Fruit fly (Drosophila melanogaster) whole organism, embryonic: ENCODE measurements around the gene G6P.

ENCODE experiments used
- Ada2b ChIP-seq: fragments of 200-800 bp; sonication (Bioruptor generic); IDR thresholded peaks from 2 replicates; pipeline ENCODE4 v1.3.6; 2022; ENCODE audit warnings: missing biosample characterization, missing genetic modification characterization
- Adf1 ChIP-seq: fragments of 200-800 bp; sonication (Bioruptor generic); IDR thresholded peaks from 2 replicates; pipeline ENCODE4 v1.3.6; 2022; ENCODE audit warnings: missing biosample characterization, missing genetic modification characterization
- C15 ChIP-seq: fragments of 200-800 bp; sonication (Bioruptor generic); IDR thresholded peaks from 3 replicates; pipeline ENCODE4 v1.3.6; 2022; ENCODE audit warnings: missing biosample characterization, missing genetic modification characterization
- CG1024 ChIP-seq: fragments of 200-800 bp; sonication (Bioruptor generic); IDR thresholded peaks from 2 replicates; pipeline ENCODE4 v1.3.6; 2022; ENCODE audit warnings: missing biosample characterization, missing genetic modification characterization
- CG11085 ChIP-seq: fragments of 200-800 bp; sonication (Bioruptor generic); IDR thresholded peaks from 2 replicates; pipeline ENCODE4 v1.3.6; 2022; ENCODE audit warnings: missing biosample characterization, missing genetic modification characterization
- CG12219 ChIP-seq: fragments of 200-800 bp; sonication (Bioruptor generic); optimal IDR thresholded peaks from 3 replicates; lab custom pipeline; 2018; ENCODE audit warnings: missing biosample characterization, mild to moderate bottlenecking, missing genetic modification characterization
- CG14710 ChIP-seq: fragments of 200-800 bp; sonication (Bioruptor generic); optimal IDR thresholded peaks from 3 replicates; lab custom pipeline; 2019; ENCODE audit warnings: missing biosample characterization, mild to moderate bottlenecking, missing genetic modification characterization, moderate library complexity
- CG17385 ChIP-seq: fragments of 200-800 bp; sonication (Bioruptor generic); optimal IDR thresholded peaks from 3 replicates; lab custom pipeline; 2018; ENCODE audit warnings: missing biosample characterization, mild to moderate bottlenecking, missing genetic modification characterization
- CG17802 ChIP-seq: fragments of 200-800 bp; sonication (Bioruptor generic); optimal IDR thresholded peaks from 2 replicates; lab custom pipeline; 2018; ENCODE audit warnings: missing biosample characterization, mild to moderate bottlenecking, missing genetic modification characterization, moderate library complexity
- CG18599 ChIP-seq: fragments of 200-800 bp; sonication (Bioruptor generic); optimal IDR thresholded peaks from 3 replicates; lab custom pipeline; 2017; ENCODE audit warnings: missing biosample characterization, missing genetic modification characterization, mild to moderate bottlenecking, moderate library complexity, missing genetic modification reagents
- CG2712 ChIP-seq: fragments of 200-800 bp; optimal IDR thresholded peaks from 3 replicates; lab custom pipeline; 2019; ENCODE audit warnings: missing biosample characterization, mild to moderate bottlenecking, missing genetic modification characterization, moderate library complexity
- CG31365 ChIP-seq: fragments of 200-800 bp; sonication (Bioruptor generic); optimal IDR thresholded peaks from 2 replicates; lab custom pipeline; 2018; ENCODE audit warnings: missing biosample characterization, mild to moderate bottlenecking, missing genetic modification characterization
- CG32532 ChIP-seq: fragments of 200-800 bp; sonication (Bioruptor generic); IDR thresholded peaks from 2 replicates; pipeline ENCODE4 v1.3.6; 2022; ENCODE audit warnings: missing biosample characterization, missing genetic modification characterization
- CG3726 ChIP-seq: fragments of 200-800 bp; sonication (Bioruptor generic); IDR thresholded peaks from 3 replicates; pipeline ENCODE4, ENCODE4 v1.3.6; 2022; ENCODE audit warnings: missing biosample characterization, missing genetic modification characterization
- CG3838 ChIP-seq: fragments of 200-800 bp; sonication (Bioruptor generic); optimal IDR thresholded peaks from 3 replicates; lab custom pipeline; 2016; ENCODE audit warnings: missing biosample characterization, missing genetic modification characterization
- CG4424 ChIP-seq: fragments of 200-800 bp; sonication (Bioruptor generic); optimal IDR thresholded peaks from 3 replicates; lab custom pipeline; 2016; ENCODE audit warnings: missing biosample characterization, missing genetic modification characterization
- CG6654 ChIP-seq: fragments of 200-800 bp; sonication (Bioruptor generic); optimal IDR thresholded peaks from 2 replicates; lab custom pipeline; 2017; ENCODE audit warnings: missing biosample characterization, mild to moderate bottlenecking, missing genetic modification characterization
- CG6765 ChIP-seq: fragments of 200-800 bp; sonication (Bioruptor generic); optimal IDR thresholded peaks from 3 replicates; lab custom pipeline; 2017; ENCODE audit warnings: missing biosample characterization, mild to moderate bottlenecking, missing genetic modification characterization
- CG7357 ChIP-seq: fragments of 200-800 bp; sonication (Bioruptor generic); IDR thresholded peaks from 3 replicates; pipeline ENCODE4 v1.3.6; 2022; ENCODE audit warnings: missing biosample characterization, missing genetic modification characterization
- CG7556 ChIP-seq: fragments of 200-800 bp; sonication (Bioruptor generic); optimal IDR thresholded peaks from 2 replicates; lab custom pipeline; 2017; ENCODE audit warnings: missing biosample characterization, mild to moderate bottlenecking, missing genetic modification characterization
- CrebB ChIP-seq: fragments of 200-800 bp; sonication (Bioruptor generic); optimal IDR thresholded peaks from 3 replicates; lab custom pipeline; 2018; ENCODE audit warnings: missing biosample characterization, mild to moderate bottlenecking, missing genetic modification characterization
- Deaf1 ChIP-seq: fragments of 200-800 bp; optimal IDR thresholded peaks from 3 replicates; lab custom pipeline; 2019; ENCODE audit warnings: missing biosample characterization, mild to moderate bottlenecking, missing genetic modification characterization, moderate library complexity
- GATAe ChIP-seq: fragments of 200-800 bp; sonication (Bioruptor generic); conservative IDR thresholded peaks from 2 replicates; pipeline ENCODE4 v1.3.6; 2022; ENCODE audit warnings: missing biosample characterization, missing genetic modification characterization
- H2.0 ChIP-seq: fragments of 200-800 bp; sonication (Bioruptor generic); IDR thresholded peaks from 2 replicates; pipeline ENCODE4 v1.3.6; 2022; ENCODE audit warnings: missing biosample characterization, missing genetic modification characterization
- HHEX ChIP-seq: fragments of 200-800 bp; sonication (Bioruptor generic); optimal IDR thresholded peaks from 3 replicates; lab custom pipeline; 2017; ENCODE audit warnings: missing biosample characterization, mild to moderate bottlenecking, missing genetic modification characterization, missing genetic modification reagents
- Hmr ChIP-seq: fragments of 200-800 bp; sonication (Bioruptor generic); optimal IDR thresholded peaks from 3 replicates; lab custom pipeline; 2017; ENCODE audit warnings: mild to moderate bottlenecking, missing biosample characterization, missing genetic modification reagents, missing genetic modification characterization
- Hmx ChIP-seq: fragments of 200-800 bp; sonication (Bioruptor generic); optimal IDR thresholded peaks from 2 replicates; lab custom pipeline; 2016; ENCODE audit warnings: missing biosample characterization, missing genetic modification characterization
- Lim3 ChIP-seq: fragments of 200-800 bp; sonication (Bioruptor generic); IDR thresholded peaks from 2 replicates; pipeline ENCODE4 v1.3.6; 2022; ENCODE audit warnings: missing biosample characterization, missing genetic modification characterization
- Neu2 ChIP-seq: fragments of 200-800 bp; sonication (Bioruptor generic); optimal IDR thresholded peaks from 3 replicates; lab custom pipeline; 2016; ENCODE audit warnings: missing biosample characterization, missing genetic modification characterization, borderline replicate concordance
- Rfx ChIP-seq: fragments of 200-800 bp; sonication (Bioruptor generic); IDR thresholded peaks from 2 replicates; pipeline ENCODE4 v1.3.6; 2022; ENCODE audit warnings: missing biosample characterization, missing genetic modification characterization
- Six4 ChIP-seq: fragments of 200-800 bp; sonication (Bioruptor generic); optimal IDR thresholded peaks from 2 replicates; lab custom pipeline; 2016; ENCODE audit warnings: missing biosample characterization, missing genetic modification characterization
- Sox102F ChIP-seq: fragments of 200-800 bp; sonication (Bioruptor generic); optimal IDR thresholded peaks from 2 replicates; lab custom pipeline; 2018; ENCODE audit warnings: missing biosample characterization, mild to moderate bottlenecking, missing genetic modification characterization, moderate library complexity
- ash1 ChIP-seq: fragments of 200-800 bp; sonication (Bioruptor generic); optimal IDR thresholded peaks from 2 replicates; lab custom pipeline; 2018; ENCODE audit warnings: missing biosample characterization, mild to moderate bottlenecking, missing genetic modification characterization
- cato ChIP-seq: fragments of 200-800 bp; sonication (Bioruptor generic); optimal IDR thresholded peaks from 2 replicates; lab custom pipeline; 2016; ENCODE audit warnings: missing biosample characterization, missing genetic modification characterization, borderline replicate concordance
- dimm ChIP-seq: fragments of 200-800 bp; sonication (Bioruptor generic); IDR thresholded peaks from 2 replicates; pipeline ENCODE4 v1.3.6; 2022; ENCODE audit warnings: missing biosample characterization, missing genetic modification characterization
- exex ChIP-seq: fragments of 200-800 bp; sonication (Bioruptor generic); optimal IDR thresholded peaks from 4 replicates; lab custom pipeline; 2018; ENCODE audit warnings: missing biosample characterization, mild to moderate bottlenecking, missing genetic modification characterization, moderate library complexity
- ftz-f1 ChIP-seq: fragments of 200-800 bp; sonication (Bioruptor generic); optimal IDR thresholded peaks from 2 replicates; lab custom pipeline; 2016; ENCODE audit warnings: missing biosample characterization, missing genetic modification characterization
- fu2 ChIP-seq: fragments of 200-800 bp; sonication (Bioruptor generic); optimal IDR thresholded peaks from 2 replicates; lab custom pipeline; 2016; ENCODE audit warnings: missing biosample characterization, missing genetic modification characterization
- gcm ChIP-seq: fragments of 200-800 bp; sonication (Bioruptor generic); optimal IDR thresholded peaks from 2 replicates; lab custom pipeline; 2019; ENCODE audit warnings: missing biosample characterization, mild to moderate bottlenecking, missing genetic modification characterization, moderate library complexity
- lmd ChIP-seq: fragments of 200-800 bp; sonication (Bioruptor generic); IDR thresholded peaks from 2 replicates; pipeline ENCODE4 v1.3.6; 2022; ENCODE audit warnings: missing biosample characterization, missing genetic modification characterization
- nerfin-1 ChIP-seq: fragments of 200-800 bp; sonication (Bioruptor generic); optimal IDR thresholded peaks from 3 replicates; lab custom pipeline; 2019; ENCODE audit warnings: missing biosample characterization, mild to moderate bottlenecking, missing genetic modification characterization, moderate library complexity
- nom ChIP-seq: fragments of 200-800 bp; sonication (Bioruptor generic); optimal IDR thresholded peaks from 2 replicates; lab custom pipeline; 2017; ENCODE audit warnings: missing biosample characterization, missing genetic modification characterization, mild to moderate bottlenecking, moderate library complexity, missing genetic modification reagents
- otp ChIP-seq: fragments of 200-800 bp; sonication (Bioruptor generic); IDR thresholded peaks from 3 replicates; pipeline ENCODE4, ENCODE4 v1.3.6; 2022; ENCODE audit warnings: missing biosample characterization, missing genetic modification characterization
- prd ChIP-seq, 3 experiments: fragments of >200 bp in 2 of 3; fragments of 200-800 bp in 1 of 3; sonication (Bioruptor generic) in 1 of 3; optimal IDR thresholded peaks in 2 of 3; IDR thresholded peaks in 1 of 3; 2 replicates in 2 of 3; 3 replicates in 1 of 3; pipeline versions ENCODE4 v1.3.6 to Lab custom; 2017 to 2022; ENCODE audit warnings: missing biosample characterization in 1 of 3, missing genetic modification characterization in 1 of 3
- rib ChIP-seq: fragments of 200-800 bp; sonication (Bioruptor generic); IDR thresholded peaks from 2 replicates; pipeline ENCODE4 v1.3.6; 2022; ENCODE audit warnings: missing biosample characterization, missing genetic modification characterization
- sd ChIP-seq: fragments of 200-800 bp; sonication (Bioruptor generic); optimal IDR thresholded peaks from 3 replicates; lab custom pipeline; 2018; ENCODE audit warnings: missing biosample characterization, mild to moderate bottlenecking, missing genetic modification characterization, moderate library complexity
- trem ChIP-seq: fragments of 200-800 bp; optimal IDR thresholded peaks from 3 replicates; lab custom pipeline; 2019; ENCODE audit warnings: missing biosample characterization, mild to moderate bottlenecking, missing genetic modification characterization, moderate library complexity
- twi ChIP-seq: fragments of 200-800 bp; optimal IDR thresholded peaks from 2 replicates; lab custom pipeline; 2019; ENCODE audit warnings: missing biosample characterization, mild to moderate bottlenecking, missing genetic modification characterization, moderate library complexity
- tx ChIP-seq: fragments of 200-800 bp; sonication (Bioruptor generic); optimal IDR thresholded peaks from 2 replicates; lab custom pipeline; 2016; ENCODE audit warnings: missing biosample characterization, missing genetic modification characterization

G6P gene

DNA sequence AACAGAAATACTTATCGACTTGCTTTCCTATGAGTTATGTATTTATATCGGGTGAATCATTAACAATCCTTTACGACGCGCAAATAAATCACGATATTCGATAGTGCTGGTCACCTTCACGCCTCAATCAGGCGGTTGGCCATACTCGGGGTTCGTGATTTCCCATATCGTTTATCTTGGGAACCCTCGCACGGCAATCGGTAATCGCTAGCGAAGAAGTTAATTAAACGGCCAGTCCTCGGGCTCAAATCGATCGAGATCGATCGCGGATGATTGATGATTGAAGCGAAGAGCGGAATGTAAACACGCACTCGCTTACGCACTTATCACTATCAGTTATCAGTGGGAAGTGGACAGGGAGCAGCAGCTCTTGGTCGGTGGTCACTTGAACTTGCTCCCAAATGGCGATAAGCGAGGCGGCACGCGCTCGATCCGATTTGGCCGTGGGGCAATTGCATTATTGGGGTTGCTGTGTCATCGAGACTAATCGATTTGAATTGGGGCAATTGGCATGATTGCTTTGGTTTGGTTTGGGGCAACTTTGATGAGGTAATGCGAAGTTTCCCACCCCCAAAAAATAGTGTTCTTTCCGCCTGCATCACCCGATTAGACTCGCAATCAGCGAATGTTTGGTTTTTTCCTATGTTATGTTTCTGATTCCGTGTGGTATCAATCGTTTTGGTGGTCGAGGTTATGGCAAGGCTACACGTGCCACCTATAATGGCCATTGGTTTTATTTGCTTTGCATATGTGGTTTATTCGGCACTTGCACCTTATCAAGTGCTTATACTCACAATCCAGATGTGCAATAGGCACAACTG is 14.4 kb downstream of the G6P start (continued):
- TF ChIP-seq CG6654 (GFP tag; lab: Kevin White, UChicago) = no peak
- TF ChIP-seq Hmx (GFP tag; lab: Kevin White, UChicago) = no peak
- no peak for TF ChIP-seq CG17385 (GFP tag; lab: Kevin White, UChicago)
- no peak for TF ChIP-seq Six4 (GFP tag; lab: Kevin White, UChicago)
- TF ChIP-seq Sox102F (GFP tag; lab: Kevin White, UChicago) = no peak
- TF ChIP-seq ash1 (GFP tag; lab: Kevin White, UChicago) = no peak
- TF ChIP-seq CG4424 = no peak
- TF ChIP-seq twi (tag; lab: Kevin White, UChicago) = no peak
- TF ChIP-seq otp (GFP tag; lab: Robert Waterston, UW) = no peak
- TF ChIP-seq fu2 (GFP tag; lab: Kevin White, UChicago) = no peak
- TF ChIP-seq GATAe = peak; percentile 26; the same call in 1 of the 2 replicates
- TF ChIP-seq C15 = no peak
- TF ChIP-seq Hmr (GFP tag; lab: Kevin White, UChicago) = no peak
- TF ChIP-seq HHEX (GFP tag; lab: Kevin White, UChicago) = no peak
- no peak for TF ChIP-seq CG2712
- no peak for TF ChIP-seq Rfx
- no peak for TF ChIP-seq CG32532 (GFP tag; lab: Robert Waterston, UW)
- TF ChIP-seq nerfin-1 (tag; lab: Kevin White, UChicago) = no peak
- TF ChIP-seq CG18599 (GFP tag; lab: Kevin White, UChicago) = peak; percentile 44
- peak; percentile 70 for TF ChIP-seq sd (tag; lab: Kevin White, UChicago)
- no peak for TF ChIP-seq rib
- no peak for TF ChIP-seq CG17802
- TF ChIP-seq H2.0 (GFP tag; lab: Robert Waterston, UW) = no peak
- no peak for TF ChIP-seq CG11085 (GFP tag; lab: Robert Waterston, UW)
- peak; percentile 63; the same call in 1 of the 2 replicates for TF ChIP-seq Lim3
- no peak for TF ChIP-seq CG3726 (GFP tag; lab: Robert Waterston, UW)
- no peak for TF ChIP-seq Adf1 (GFP tag; lab: Robert Waterston, UW)
- no peak for TF ChIP-seq gcm (GFP tag; lab: Kevin White, UChicago)
- TF ChIP-seq prd (optimal IDR thresholded peaks at IDR 0.05; lab: Kevin White, UChicago) = no peak
- no peak for TF ChIP-seq prd (GFP tag; IDR thresholded peaks at IDR 0.05; lab: Robert Waterston, UW)
- peak; percentile 15 for TF ChIP-seq Deaf1 (tag; lab: Kevin White, UChicago)
- no peak for TF ChIP-seq CG6765 (GFP tag; lab: Kevin White, UChicago)
- no peak for TF ChIP-seq tx
- no peak for TF ChIP-seq CG3838
- no peak for TF ChIP-seq Ada2b (GFP tag; lab: Robert Waterston, UW)
- no peak for TF ChIP-seq CG12219 (GFP tag; lab: Kevin White, UChicago)
- peak; percentile 93 for TF ChIP-seq exex (tag; lab: Kevin White, UChicago)
- TF ChIP-seq lmd = no peak
- TF ChIP-seq dimm (GFP tag; lab: Robert Waterston, UW) = no peak
- TF ChIP-seq trem = no peak
- TF ChIP-seq CG1024 (GFP tag; lab: Robert Waterston, UW) = no peak
- no peak for TF ChIP-seq Neu2 (GFP tag; lab: Kevin White, UChicago)
- no peak for TF ChIP-seq CG31365 (tag; lab: Kevin White, UChicago)
- TF ChIP-seq CrebB (tag; lab: Kevin White, UChicago) = no peak
- no peak for TF ChIP-seq nom (GFP tag; lab: Kevin White, UChicago)
- no peak for TF ChIP-seq CG7357
- peak; percentile 41 for TF ChIP-seq ftz-f1 (GFP tag; lab: Kevin White, UChicago)
- no peak for TF ChIP-seq CG14710 (tag; lab: Kevin White, UChicago)
- TF ChIP-seq cato = no peak
- TF ChIP-seq CG7556 (GFP tag; lab: Kevin White, UChicago) = no peak
